Fruit fly (Drosophila melanogaster) whole organism, wandering third instar larva: ENCODE results near the gene CG8206.

Source experiments
- Myc ChIP-seq: fragments of >200 bp; optimal IDR thresholded peaks from 2 replicates; lab custom pipeline; 2017
- Sp1 ChIP-seq: fragments of 200-800 bp; sonication (Bioruptor generic); optimal IDR thresholded peaks from 3 replicates; lab custom pipeline; 2019; ENCODE audit warnings: missing biosample characterization, mild to moderate bottlenecking, missing genetic modification characterization, moderate library complexity
- brk ChIP-seq: fragments of 200-800 bp; sonication (Bioruptor generic); optimal IDR thresholded peaks from 2 replicates; lab custom pipeline; 2016; ENCODE audit warnings: missing biosample characterization, mild to moderate bottlenecking, missing genetic modification characterization
- ey ChIP-seq: fragments of 200-800 bp; sonication (Bioruptor generic); optimal IDR thresholded peaks from 2 replicates; lab custom pipeline; 2016; ENCODE audit warnings: missing biosample characterization, missing genetic modification characterization
- fru ChIP-seq: fragments of 200-800 bp; sonication (Bioruptor generic); optimal IDR thresholded peaks from 3 replicates; lab custom pipeline; 2016; ENCODE audit warnings: missing biosample characterization, mild to moderate bottlenecking, missing genetic modification characterization
- h ChIP-seq: fragments of 200-800 bp; sonication (Bioruptor generic); optimal IDR thresholded peaks from 3 replicates; lab custom pipeline; 2016; ENCODE audit warnings: missing biosample characterization, mild to moderate bottlenecking, missing genetic modification characterization
- jim ChIP-seq: fragments of 175-275, 200-325 bp; sonication (Bioruptor generic); optimal IDR thresholded peaks from 2 replicates; lab custom pipeline; 2016; ENCODE audit warnings: missing biosample characterization, mild to moderate bottlenecking, missing genetic modification characterization
- lola ChIP-seq: fragments of >200 bp; optimal IDR thresholded peaks from 2 replicates; lab custom pipeline; 2017; ENCODE audit warnings: missing biosample characterization, missing genetic modification characterization
- pan ChIP-seq: fragments of >200 bp; optimal IDR thresholded peaks from 2 replicates; lab custom pipeline; 2017
- usp ChIP-seq: fragments of >200 bp; optimal IDR thresholded peaks from 2 replicates; lab custom pipeline; 2017; ENCODE audit warnings: missing biosample characterization, missing genetic modification characterization

DNA sequence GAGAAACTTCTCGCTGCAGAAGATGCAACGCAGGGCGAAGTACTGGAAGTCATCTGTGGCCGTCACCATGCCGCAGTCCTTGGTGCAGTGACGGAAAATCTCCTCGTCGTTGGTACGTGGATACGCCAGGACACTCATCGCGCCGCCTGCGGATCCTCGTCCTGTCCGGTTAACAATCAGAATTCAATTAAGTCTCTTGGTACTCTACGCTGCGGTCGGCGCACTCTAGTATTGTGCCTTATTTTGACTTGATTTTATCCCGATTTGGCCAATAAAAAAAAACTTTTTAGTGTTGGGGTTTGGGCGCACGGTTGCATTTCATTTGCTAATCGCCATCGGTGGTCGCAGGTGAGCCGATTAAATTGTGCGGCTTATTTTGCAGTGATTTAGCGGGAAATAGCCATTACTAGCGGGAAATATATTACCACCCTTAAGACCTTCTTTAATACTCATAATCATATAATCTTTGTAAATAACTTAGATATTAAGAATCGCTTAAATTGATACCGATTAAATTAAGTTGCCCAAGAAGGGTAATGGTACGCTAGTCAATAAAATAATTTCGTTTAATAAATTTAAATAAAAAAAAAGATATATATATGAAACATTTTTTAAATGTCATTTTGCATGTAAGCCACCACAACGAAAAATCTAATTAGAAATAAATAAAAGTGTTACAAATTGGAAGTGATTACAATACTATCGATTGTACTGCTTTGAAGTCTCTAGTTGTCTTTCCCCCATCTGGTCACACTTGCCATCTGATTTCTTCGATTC lies 7.1 kb downstream of the CG8206 start, which contains the start of the genes CG8944 and CCT6:
- TF ChIP-seq usp (GFP tag; lab: Kevin White, UChicago) (no peak), fru (GFP tag; lab: Kevin White, UChicago) (no peak), jim (GFP tag; lab: Kevin White, UChicago) (no peak), Myc (peak; percentile 74), h (no peak), brk (GFP tag; lab: Kevin White, UChicago) (no peak), lola (GFP tag; lab: Kevin White, UChicago) (no peak), Sp1 (GFP tag; lab: Kevin White, UChicago) (peak; percentile 4), ey (GFP tag; lab: Kevin White, UChicago) (no peak), pan (lab: Kevin White, UChicago) (no peak)
